Worm (Caenorhabditis elegans): ENCODE data around the gene Y82E9BL.6.

DNA sequence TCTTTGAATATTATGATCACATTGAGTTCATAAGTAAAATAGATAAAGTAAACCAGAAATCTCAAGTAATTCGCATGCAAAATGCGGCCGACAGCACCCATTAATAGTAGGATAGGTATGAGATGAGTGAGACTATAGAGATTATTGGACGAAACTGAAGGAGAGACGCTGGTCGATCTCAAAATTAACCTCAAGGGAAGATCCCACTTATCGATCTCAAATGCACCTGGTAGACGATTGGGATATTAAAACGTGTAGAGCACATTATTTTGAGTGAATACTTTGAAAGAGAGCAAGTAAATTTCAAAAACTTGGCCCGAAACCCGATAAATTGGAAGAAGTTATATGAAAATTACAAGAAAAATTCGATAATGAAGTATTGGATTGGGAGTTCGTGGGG lies at the start of gene Y82E9BL.6:
- TF ChIP-seq mab-5 (tag; optimal IDR thresholded peaks at IDR 0.05) = no peak
- TF ChIP-seq ztf-11 (tag; optimal IDR thresholded peaks at IDR 0.05) = no peak
- no peak for TF ChIP-seq egl-27 (tag; optimal IDR thresholded peaks at IDR 0.05)
- TF ChIP-seq skn-1 (tag; optimal IDR thresholded peaks at IDR 0.05) = no peak
- no peak for TF ChIP-seq nhr-10 (tag; optimal IDR thresholded peaks at IDR 0.05)
